Worm (Caenorhabditis elegans) whole organism, mixed stage, embryonic: Measurements from ENCODE around the gene Y119D3B.21.
"Not testable (repeated sequence)": the region's sequence is repeated elsewhere in the genome, so short reads cannot be mapped to it uniquely, and the experiment has no call there.

Experiments used
- M03D4.4 ChIP-seq: sonication (generic microtip); optimal IDR thresholded peaks from 2 replicates; lab custom pipeline; 2017; ENCODE audit warnings: mild to moderate bottlenecking, missing genetic modification characterization, missing compliant biosample characterization
- lin-13 ChIP-seq: fragments of 150-350 bp; optimal IDR thresholded peaks from 2 replicates; lab custom pipeline; 2014; ENCODE audit warnings: missing biosample characterization, missing genetic modification characterization
- nhr-237 ChIP-seq: fragments of 150-350 bp; optimal IDR thresholded peaks from 2 replicates; lab custom pipeline; 2014; ENCODE audit warnings: missing biosample characterization, missing genetic modification characterization

Gene Y119D3B.21

DNA sequence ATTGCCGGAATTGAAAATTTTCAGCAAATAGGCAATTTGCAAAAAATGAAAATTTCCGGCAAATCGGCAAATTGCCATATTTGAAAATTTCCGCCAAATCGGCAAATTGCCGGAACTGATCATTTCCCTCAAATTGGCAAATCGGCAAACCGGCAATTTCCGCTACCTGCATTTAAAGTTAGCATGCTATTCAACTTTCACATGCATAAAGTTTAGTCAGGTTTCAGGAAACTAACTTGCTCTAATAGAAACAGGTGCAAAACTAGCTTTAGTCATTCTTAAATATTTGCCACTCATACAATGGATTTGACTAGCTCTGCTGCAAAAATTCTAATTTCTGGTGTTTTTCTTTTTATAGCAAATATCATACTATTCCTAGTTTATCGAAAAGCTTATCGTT lies 48.9 kb downstream of the Y119D3B.21 start, which contains the start of gene srz-9:
Gene srz-9 (plus strand): TSS at position 301 of the 400 bp plus-strand sequence.
- not testable (repeated sequence) for TF ChIP-seq nhr-237, lin-13, M03D4.4 (tag; lab: Kevin White, UChicago)
